Worm (Caenorhabditis elegans): ENCODE results near the gene argk-1.

DNA sequence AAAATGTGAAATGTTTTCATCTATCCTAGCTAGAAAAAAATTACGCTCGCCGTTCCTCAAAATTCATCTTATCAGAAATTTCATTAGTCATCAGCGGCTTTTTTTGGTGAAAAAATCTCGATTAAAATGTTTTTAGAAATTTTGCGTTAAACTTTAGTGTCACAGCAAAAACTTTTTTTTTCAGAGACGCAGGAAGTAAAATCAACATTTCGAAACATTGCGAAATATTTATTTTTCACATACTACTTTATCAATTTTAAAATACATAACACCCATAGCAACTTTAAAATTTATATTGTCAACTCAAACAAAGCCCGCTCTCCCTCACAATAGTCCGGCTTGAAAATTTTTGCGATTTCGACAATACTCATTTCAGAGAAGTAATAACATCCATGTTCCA lies 28.5 kb downstream of the argk-1 start:
- TF ChIP-seq ama-1 (optimal IDR thresholded peaks at IDR 0.05) (no peak), flt-1 (GFP tag; IDR thresholded peaks at IDR 0.05) (no peak), ceh-13 (GFP tag; optimal IDR thresholded peaks at IDR 0.05) (no peak), tbx-11 (GFP tag; IDR thresholded peaks at IDR 0.05) (no peak), tra-4 (tag; optimal IDR thresholded peaks at IDR 0.05) (no peak), B0310.2 (tag; optimal IDR thresholded peaks at IDR 0.05) (no peak), tbx-37 (GFP tag; conservative IDR thresholded peaks at IDR 0.05) (no peak), F13C5.2 (tag; optimal IDR thresholded peaks at IDR 0.05) (no peak), aly-1 (tag; optimal IDR thresholded peaks at IDR 0.05) (no peak), hnd-1 (tag; optimal IDR thresholded peaks at IDR 0.05) (no peak), scrt-1 (GFP tag; IDR thresholded peaks at IDR 0.05) (no peak), ceh-36 (tag; optimal IDR thresholded peaks at IDR 0.05) (no peak), hmg-4 (GFP tag; optimal IDR thresholded peaks at IDR 0.05) (no peak)
